Worm (Caenorhabditis elegans) whole organism, midembryonic: ENCODE results near the gene R04D3.2.

Experiments
- T22C8.4 ChIP-seq: fragments of 200-800 bp; sonication (Bioruptor generic); IDR thresholded peaks from 2 replicates; pipeline ENCODE4 v1.3.6; 2022; ENCODE audit warnings: missing genetic modification characterization, missing compliant biosample characterization
- cog-1 ChIP-seq: sonication (generic microtip); optimal IDR thresholded peaks from 2 replicates; lab custom pipeline; 2016; ENCODE audit warnings: missing genetic modification characterization, missing compliant biosample characterization
- flt-1 ChIP-seq: fragments of 200-800 bp; sonication (Bioruptor generic); IDR thresholded peaks from 2 replicates; pipeline ENCODE4 v1.3.6; 2022; ENCODE audit warnings: missing genetic modification characterization, missing compliant biosample characterization
- klf-2 ChIP-seq: fragments of 200-800 bp; sonication (Bioruptor generic); conservative IDR thresholded peaks from 2 replicates; pipeline ENCODE4 v1.3.6; 2022; ENCODE audit warnings: missing genetic modification reagents, missing genetic modification characterization, missing compliant biosample characterization
- ref-1 ChIP-seq: fragments of 200-800 bp; sonication (Bioruptor generic); conservative IDR thresholded peaks from 2 replicates; pipeline ENCODE4 v1.3.6; 2022; ENCODE audit warnings: missing genetic modification reagents, missing genetic modification characterization, missing compliant biosample characterization
- tab-1 ChIP-seq: fragments of 200-800 bp; sonication (Bioruptor generic); IDR thresholded peaks from 2 replicates; pipeline ENCODE4 v1.3.6; 2022; ENCODE audit warnings: missing genetic modification characterization, missing compliant biosample characterization
- ztf-23 ChIP-seq: fragments of 200-800 bp; sonication (Bioruptor generic); IDR thresholded peaks from 2 replicates; pipeline ENCODE4 v1.3.6; 2022; ENCODE audit warnings: missing genetic modification reagents, missing genetic modification characterization, missing compliant biosample characterization
- ztf-29 ChIP-seq: fragments of 200-800 bp; sonication (Bioruptor generic); IDR thresholded peaks from 2 replicates; pipeline ENCODE4 v1.3.6; 2022; ENCODE audit warnings: missing genetic modification reagents, missing genetic modification characterization, missing compliant biosample characterization

- TF ChIP-seq klf-2 (GFP tag; lab: Robert Waterston, UW): no peak
- TF ChIP-seq cog-1 (tag; lab: Kevin White, UChicago): no peak
- TF ChIP-seq ref-1: no peak
- TF ChIP-seq ztf-29 (GFP tag; lab: Robert Waterston, UW): no peak
- TF ChIP-seq flt-1: no peak
- TF ChIP-seq ztf-23 (GFP tag; lab: Robert Waterston, UW): no peak
- no peak for TF ChIP-seq tab-1 (GFP tag; lab: Robert Waterston, UW)
- TF ChIP-seq T22C8.4: no peak
Observed at ce11 chrX:13286533-13286932, at the start of gene R04D3.2.
